Worm (Caenorhabditis elegans) whole organism, L4 larva: ENCODE results near the gene C27F2.4.
"Not testable (repeated sequence)": the region's sequence is repeated elsewhere in the genome, so short reads cannot be mapped to it uniquely, and the experiment has no call there.

ENCODE experiments used
- D1046.2 ChIP-seq: fragments of 200-800 bp; sonication (Bioruptor generic); IDR thresholded peaks from 2 replicates; pipeline ENCODE4 v1.3.6; 2022; ENCODE audit warnings: missing genetic modification characterization, missing compliant biosample characterization
- F26F4.8 ChIP-seq: fragments of 200-800 bp; sonication (Bioruptor generic); conservative IDR thresholded peaks from 2 replicates; pipeline ENCODE4 v1.3.6; 2022; ENCODE audit warnings: missing genetic modification characterization, missing compliant biosample characterization
- T26A8.4 ChIP-seq: fragments of 200-800 bp; sonication (Bioruptor generic); IDR thresholded peaks from 2 replicates; pipeline ENCODE4 v1.3.6; 2022; ENCODE audit warnings: missing genetic modification characterization, missing compliant biosample characterization
- Y48G9A.11 ChIP-seq: fragments of 200-800 bp; sonication (Bioruptor generic); IDR thresholded peaks from 2 replicates; pipeline ENCODE4 v1.3.6; 2022; ENCODE audit warnings: missing genetic modification reagents, missing genetic modification characterization, missing compliant biosample characterization
- ZK337.2 ChIP-seq: fragments of 200-800 bp; sonication (Bioruptor generic); IDR thresholded peaks from 2 replicates; pipeline ENCODE4 v1.3.6; 2022; ENCODE audit warnings: missing genetic modification reagents, missing genetic modification characterization, missing compliant biosample characterization
- aha-1 ChIP-seq: fragments of 150-350 bp; peaks from one replicate; lab custom pipeline; 2014; ENCODE audit warnings: missing biosample characterization, missing genetic modification characterization
- ama-1 ChIP-seq: fragments of 150-350 bp; optimal IDR thresholded peaks from 2 replicates; lab custom pipeline; 2014; ENCODE audit warnings: inconsistent platforms, mixed read lengths
- arid-1 ChIP-seq: fragments of 200-800 bp; sonication (Bioruptor generic); conservative IDR thresholded peaks from 2 replicates; pipeline ENCODE4 v1.3.6; 2022; ENCODE audit warnings: missing genetic modification reagents, missing genetic modification characterization, missing compliant biosample characterization
- ceh-28 ChIP-seq: fragments of 150-350 bp; optimal IDR thresholded peaks from 2 replicates; lab custom pipeline; 2014; ENCODE audit warnings: missing biosample characterization, missing genetic modification reagents, missing genetic modification characterization
- ceh-62 ChIP-seq: sonication (generic microtip); optimal IDR thresholded peaks from 2 replicates; lab custom pipeline; 2017; ENCODE audit warnings: missing biosample characterization, missing genetic modification characterization
- ces-1 ChIP-seq: fragments of 150-350 bp; sonication (generic microtip); optimal IDR thresholded peaks from 4 replicates; lab custom pipeline; 2014; ENCODE audit warnings: missing biosample characterization, missing genetic modification reagents, missing genetic modification characterization
- ctbp-1 ChIP-seq: fragments of 200-800 bp; sonication (Bioruptor generic); IDR thresholded peaks from 2 replicates; pipeline ENCODE4 v1.3.6; 2022; ENCODE audit warnings: missing genetic modification reagents, missing genetic modification characterization, missing compliant biosample characterization
- dmd-6 ChIP-seq: fragments of 200-800 bp; sonication (Bioruptor generic); IDR thresholded peaks from 2 replicates; pipeline ENCODE4 v1.3.6; 2022; ENCODE audit warnings: missing genetic modification reagents, missing genetic modification characterization, missing compliant biosample characterization
- dmd-9 ChIP-seq: fragments of 200-800 bp; sonication (Bioruptor generic); IDR thresholded peaks from 2 replicates; pipeline ENCODE4 v1.3.6; 2022; ENCODE audit warnings: missing genetic modification reagents, missing genetic modification characterization, missing compliant biosample characterization
- dpl-1 ChIP-seq: fragments of 150-350 bp; optimal IDR thresholded peaks from 2 replicates; lab custom pipeline; 2014; ENCODE audit warnings: missing biosample characterization, missing genetic modification reagents, missing genetic modification characterization
- dve-1 ChIP-seq: sonication (generic microtip); optimal IDR thresholded peaks from 2 replicates; lab custom pipeline; 2017; ENCODE audit warnings: antibody characterized with exemption, mild to moderate bottlenecking, missing genetic modification characterization, missing compliant biosample characterization; ENCODE audit not compliant: insufficient read depth
- egl-43 ChIP-seq: fragments of 200-800 bp; sonication (Bioruptor generic); IDR thresholded peaks from 2 replicates; pipeline ENCODE4 v1.3.6; 2022; ENCODE audit warnings: missing genetic modification reagents, missing genetic modification characterization, missing compliant biosample characterization
- hif-1 ChIP-seq, 2 experiments: sonication (generic microtip); optimal IDR thresholded peaks; 2 replicates each; lab custom pipeline; 2016 to 2017; ENCODE audit warnings: missing compliant biosample characterization in 2 of 2, missing genetic modification characterization in 2 of 2, missing genetic modification reagents in 2 of 2, missing genotype in 2 of 2, mild to moderate bottlenecking in 1 of 2
- hlh-11 ChIP-seq: fragments of 200-800 bp; sonication (Bioruptor generic); optimal IDR thresholded peaks from 2 replicates; lab custom pipeline; 2018; ENCODE audit warnings: mild to moderate bottlenecking, missing genetic modification characterization, missing compliant biosample characterization
- hmg-1.1 ChIP-seq: fragments of 200-800 bp; sonication (Bioruptor generic); IDR thresholded peaks from 2 replicates; pipeline ENCODE4 v1.3.6; 2022; ENCODE audit warnings: missing genetic modification reagents, missing genetic modification characterization, missing compliant biosample characterization
- lim-7 ChIP-seq: fragments of 200-800 bp; sonication (Bioruptor generic); IDR thresholded peaks from 2 replicates; pipeline ENCODE4 v1.3.6; 2022; ENCODE audit warnings: missing genetic modification characterization, missing compliant biosample characterization
- lin-13 ChIP-seq: fragments of 150-350 bp; optimal IDR thresholded peaks from 2 replicates; lab custom pipeline; 2014; ENCODE audit warnings: missing biosample characterization, missing genetic modification reagents, missing genetic modification characterization
- lin-29 ChIP-seq: fragments of 200-800 bp; sonication (Bioruptor generic); IDR thresholded peaks from 2 replicates; pipeline ENCODE4 v1.3.6; 2022; ENCODE audit warnings: missing genetic modification reagents, missing genetic modification characterization, missing compliant biosample characterization
- lin-38 ChIP-seq: fragments of 200-800 bp; sonication (Bioruptor generic); IDR thresholded peaks from 2 replicates; pipeline ENCODE4 v1.3.6; 2022; ENCODE audit warnings: missing genetic modification reagents, missing genetic modification characterization, missing compliant biosample characterization
- lsy-2 ChIP-seq, 2 experiments: fragments of 150-350 bp in 1 of 2; sonication (generic microtip) in 1 of 2; optimal IDR thresholded peaks; 2 replicates each; lab custom pipeline; 2014 to 2017; ENCODE audit warnings: missing biosample characterization in 2 of 2, missing genetic modification characterization in 2 of 2
- madf-9 ChIP-seq: fragments of 200-800 bp; sonication (Bioruptor generic); conservative IDR thresholded peaks from 2 replicates; pipeline ENCODE4 v1.3.6; 2022; ENCODE audit warnings: missing genetic modification reagents, missing genetic modification characterization, missing compliant biosample characterization
- mdt-29 ChIP-seq: fragments of 200-800 bp; sonication (Bioruptor generic); IDR thresholded peaks from 2 replicates; pipeline ENCODE4 v1.3.6; 2022; ENCODE audit warnings: missing genetic modification reagents, missing genetic modification characterization, missing compliant biosample characterization
- mes-2 ChIP-seq: sonication (generic microtip); optimal IDR thresholded peaks from 2 replicates; lab custom pipeline; 2016; ENCODE audit warnings: missing genotype, mild to moderate bottlenecking, missing genetic modification characterization, missing compliant biosample characterization; ENCODE audit not compliant: poor library complexity, severe bottlenecking
- nhr-102 ChIP-seq: sonication (generic microtip); optimal IDR thresholded peaks from 2 replicates; lab custom pipeline; 2016; ENCODE audit warnings: mild to moderate bottlenecking, missing genetic modification characterization, moderate library complexity, missing compliant biosample characterization
- nhr-11 ChIP-seq: fragments of 150-350 bp; optimal IDR thresholded peaks from 2 replicates; lab custom pipeline; 2014; ENCODE audit warnings: missing biosample characterization, missing genetic modification characterization
- nhr-28 ChIP-seq: fragments of 150-350 bp; optimal IDR thresholded peaks from 2 replicates; lab custom pipeline; 2014; ENCODE audit warnings: missing biosample characterization, missing genetic modification characterization
- nhr-42 ChIP-seq: fragments of 200-800 bp; sonication (Bioruptor generic); IDR thresholded peaks from 2 replicates; pipeline ENCODE4 v1.3.6; 2022; ENCODE audit warnings: missing genetic modification characterization, missing compliant biosample characterization
- nhr-48 ChIP-seq: sonication (generic microtip); optimal IDR thresholded peaks from 2 replicates; lab custom pipeline; 2016; ENCODE audit warnings: mild to moderate bottlenecking, missing genetic modification characterization, missing compliant biosample characterization
- pha-4 ChIP-seq, 2 experiments: fragments of 150-350 bp in 1 of 2; fragments of 200-800 bp in 1 of 2; sonication (Bioruptor generic) in 1 of 2; IDR thresholded peaks in 1 of 2; optimal IDR thresholded peaks in 1 of 2; 2 replicates each; pipeline versions ENCODE4 v1.3.6 to Lab custom; 2014 to 2022; ENCODE audit warnings: missing genetic modification characterization in 2 of 2, missing genetic modification reagents in 2 of 2, missing biosample characterization in 1 of 2, missing compliant biosample characterization in 1 of 2
- php-3 ChIP-seq: fragments of 200-800 bp; sonication (Bioruptor generic); IDR thresholded peaks from 2 replicates; pipeline ENCODE4 v1.3.6; 2022; ENCODE audit warnings: missing genetic modification reagents, missing genetic modification characterization, missing compliant biosample characterization
- rbr-2 ChIP-seq: sonication (generic microtip); optimal IDR thresholded peaks from 2 replicates; lab custom pipeline; 2016; ENCODE audit warnings: missing genotype, missing genetic modification characterization, missing compliant biosample characterization
- set-16 ChIP-seq: fragments of 200-800 bp; sonication (Bioruptor generic); IDR thresholded peaks from 2 replicates; pipeline ENCODE4 v1.3.6; 2022; ENCODE audit warnings: missing genetic modification reagents, missing genetic modification characterization, missing compliant biosample characterization
- snpc-1.2 ChIP-seq: fragments of 200-800 bp; sonication (Bioruptor generic); IDR thresholded peaks from 2 replicates; pipeline ENCODE4 v1.3.6; 2022; ENCODE audit warnings: missing genetic modification reagents, missing genetic modification characterization, missing compliant biosample characterization
- unc-130 ChIP-seq: sonication (generic microtip); optimal IDR thresholded peaks from 2 replicates; lab custom pipeline; 2016; ENCODE audit warnings: missing genetic modification reagents, missing genetic modification characterization, missing compliant biosample characterization
- unc-39 ChIP-seq: sonication (generic microtip); optimal IDR thresholded peaks from 2 replicates; lab custom pipeline; 2017; ENCODE audit warnings: missing biosample characterization, missing genetic modification characterization
- vab-7 ChIP-seq: fragments of 200-800 bp; sonication (Bioruptor generic); IDR thresholded peaks from 2 replicates; pipeline ENCODE4 v1.3.6; 2022; ENCODE audit warnings: missing genetic modification reagents, missing genetic modification characterization, missing compliant biosample characterization
- zfp-3 ChIP-seq: fragments of 200-800 bp; sonication (Bioruptor generic); conservative IDR thresholded peaks from 2 replicates; pipeline ENCODE4 v1.3.6; 2022; ENCODE audit warnings: missing genetic modification reagents, missing genetic modification characterization, missing compliant biosample characterization
- ztf-11 ChIP-seq: fragments of 150-350 bp; optimal IDR thresholded peaks from 2 replicates; lab custom pipeline; 2014; ENCODE audit warnings: missing biosample characterization, missing genetic modification characterization
- ztf-7 ChIP-seq: fragments of 150-350 bp; optimal IDR thresholded peaks from 2 replicates; lab custom pipeline; 2014; ENCODE audit warnings: missing biosample characterization, missing genetic modification characterization

The C27F2.4 gene

DNA sequence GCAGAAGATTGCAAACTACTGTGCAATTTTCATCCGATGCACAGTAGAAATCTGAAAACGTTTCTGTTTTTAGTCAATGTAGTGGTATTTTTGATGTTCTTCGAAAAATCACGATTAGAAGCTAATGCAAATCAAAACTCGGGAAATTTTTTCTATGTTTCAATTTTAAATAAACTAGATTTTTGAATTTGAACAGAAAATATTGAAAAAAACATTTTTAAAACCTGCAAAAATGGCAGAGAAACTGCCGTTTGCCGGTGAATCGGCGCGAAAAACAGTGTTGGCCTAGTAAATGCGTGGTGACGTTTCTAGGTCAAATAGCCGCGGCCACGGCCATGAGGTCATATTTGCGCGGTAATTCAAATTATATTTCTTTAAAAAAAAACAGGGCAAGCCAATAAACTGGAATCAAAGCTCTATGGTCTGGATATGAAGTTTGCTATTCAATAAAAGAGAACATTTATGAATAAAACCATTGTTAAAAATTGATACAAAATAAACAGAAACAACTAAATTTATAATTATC, 29.9 kb downstream of the C27F2.4 start, which contains the start of gene set-2 (continued):
- TF ChIP-seq dve-1 (tag; lab: Kevin White, UChicago) (peak; percentile 52), vab-7 (GFP tag; lab: Robert Waterston, UW) (0 out of 2 replicates have a peak, but pooled peaks have one; percentile 18), zfp-3 (GFP tag; lab: Robert Waterston, UW) (0 out of 2 replicates have a peak, but pooled peaks have one; percentile 17), lin-38 (GFP tag; lab: Robert Waterston, UW) (peak; percentile 75), hif-1 (tag; optimal IDR thresholded peaks at IDR 0.05; lab: Kevin White, UChicago) (peak in 1 of 2 experiments; percentile 89), ceh-62 (tag; lab: Kevin White, UChicago) (no peak), ZK337.2 (GFP tag; lab: Robert Waterston, UW) (peak; percentile 89), nhr-102 (tag; lab: Kevin White, UChicago) (peak; percentile 29), mdt-29 (no peak), ama-1 (lab: Kevin White, UChicago) (peak; percentile 2), ztf-7 (tag; lab: Kevin White, UChicago) (no peak), ceh-28 (tag; lab: Kevin White, UChicago) (no peak), ces-1 (no peak), nhr-11 (tag; lab: Kevin White, UChicago) (no peak), ztf-11 (tag; lab: Kevin White, UChicago) (no peak), D1046.2 (GFP tag; lab: Robert Waterston, UW) (peak; percentile 61; the same call in 1 of the 2 replicates), lin-13 (GFP tag; lab: Kevin White, UChicago) (peak; percentile 42), unc-39 (no peak), hlh-11 (tag; lab: Kevin White, UChicago) (peak; percentile 32), lsy-2 (tag; optimal IDR thresholded peaks at IDR 0.05; lab: Kevin White, UChicago) (peak in 1 of 2 experiments; percentile 66), unc-130 (GFP tag; lab: Kevin White, UChicago) (peak; percentile 98)
- TF ChIP-seq, all 104 proteins: peak for 29

ce11 chrIII:4924134-4924533, 36.0 kb downstream of the C27F2.4 start:
- TF ChIP-seq nhr-48 (tag; lab: Kevin White, UChicago) (no peak), F26F4.8 (GFP tag; lab: Robert Waterston, UW) (0 out of 2 replicates have a peak, but pooled peaks have one; percentile 51), aha-1 (tag; lab: Kevin White, UChicago) (peak; percentile 67)

DNA sequence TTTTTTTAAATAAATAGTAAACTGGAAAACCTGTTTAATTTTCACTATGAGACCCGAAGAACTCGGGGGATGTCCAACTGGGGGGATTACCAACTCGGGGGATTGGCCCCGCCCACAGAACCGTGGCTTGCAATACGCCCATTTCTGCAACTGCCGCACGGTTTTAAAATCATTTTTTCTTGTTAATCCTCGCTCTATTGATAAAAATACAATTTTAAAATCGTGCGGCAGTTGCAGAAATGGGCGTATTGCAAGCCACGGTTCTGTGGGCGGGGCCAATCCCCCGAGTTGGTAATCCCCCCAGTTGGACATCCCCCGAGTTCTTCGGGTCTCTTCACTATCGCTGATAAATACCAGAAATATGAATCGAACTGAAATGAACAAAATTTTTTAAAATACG, 38.1 kb downstream of the C27F2.4 start, which contains the start of gene mmab-1:
Gene mmab-1 (minus strand): TSS at position 95 of the 400 bp plus-strand sequence.
- peak; percentile 21; the same call in 1 of the 2 replicates for TF ChIP-seq pha-4 (GFP tag; IDR thresholded peaks at IDR 0.05; lab: Robert Waterston, UW)
- not testable (repeated sequence) for TF ChIP-seq pha-4 (tag; optimal IDR thresholded peaks at IDR 0.05; lab: Kevin White, UChicago)
- peak; percentile 29; the same call in 1 of the 2 replicates for TF ChIP-seq php-3
- peak; percentile 14; the same call in 1 of the 2 replicates for TF ChIP-seq set-16 (GFP tag; lab: Robert Waterston, UW)
- TF ChIP-seq nhr-28 (tag; lab: Kevin White, UChicago) = peak; percentile 4
- peak; percentile 85 for TF ChIP-seq ctbp-1 (GFP tag; lab: Robert Waterston, UW)
- peak; percentile 74; the same call in 1 of the 2 replicates for TF ChIP-seq nhr-42 (GFP tag; lab: Robert Waterston, UW)
- peak; percentile 80 for TF ChIP-seq vab-7 (GFP tag; lab: Robert Waterston, UW)
- peak; percentile 68; the same call in 1 of the 2 replicates for TF ChIP-seq dmd-9 (GFP tag; lab: Robert Waterston, UW)
- peak; percentile 64; the same call in 1 of the 2 replicates for TF ChIP-seq egl-43 (GFP tag; lab: Robert Waterston, UW)
- TF ChIP-seq mes-2 (tag; lab: Kevin White, UChicago) = peak; percentile 71
- TF ChIP-seq D1046.2 (GFP tag; lab: Robert Waterston, UW) = 0 out of 2 replicates have a peak, but pooled peaks have one; percentile 20
- peak; percentile 50 for TF ChIP-seq rbr-2 (tag; lab: Kevin White, UChicago)
- peak; percentile 49; the same call in 1 of the 2 replicates for TF ChIP-seq Y48G9A.11 (GFP tag; lab: Robert Waterston, UW)
- TF ChIP-seq T26A8.4 (GFP tag; lab: Robert Waterston, UW) = peak; percentile 38
- TF ChIP-seq lin-38 (GFP tag; lab: Robert Waterston, UW) = peak; percentile 87
- 0 out of 2 replicates have a peak, but pooled peaks have one; percentile 8 for TF ChIP-seq lin-29 (GFP tag; lab: Robert Waterston, UW)
- TF ChIP-seq arid-1 (GFP tag; lab: Robert Waterston, UW) = 0 out of 2 replicates have a peak, but pooled peaks have one; percentile 40
- TF ChIP-seq madf-9 (GFP tag; lab: Robert Waterston, UW) = peak; percentile 65; the same call in 1 of the 2 replicates
- TF ChIP-seq hmg-1.1 = peak; percentile 65
- 0 out of 2 replicates have a peak, but pooled peaks have one; percentile 20 for TF ChIP-seq snpc-1.2
- peak; percentile 34 for TF ChIP-seq dpl-1 (GFP tag; lab: Kevin White, UChicago)
- TF ChIP-seq dmd-6 (GFP tag; lab: Robert Waterston, UW) = peak; percentile 56
- TF ChIP-seq lim-7 (GFP tag; lab: Robert Waterston, UW) = peak; percentile 45; the same call in 1 of the 2 replicates
- peak; percentile 27 for TF ChIP-seq ces-1
- peak; percentile 29 for TF ChIP-seq dve-1 (tag; lab: Kevin White, UChicago)
- TF ChIP-seq hlh-11 (tag; lab: Kevin White, UChicago) = peak; percentile 36
